Worm (Caenorhabditis elegans) whole organism, early embryonic: ENCODE results near the gene C16D9.3.

Experiments used
- B0310.2 ChIP-seq: sonication (generic microtip); optimal IDR thresholded peaks from 2 replicates; lab custom pipeline; 2016; ENCODE audit warnings: mild to moderate bottlenecking, missing genetic modification characterization, missing compliant biosample characterization
- F13C5.2 ChIP-seq: sonication (generic microtip); optimal IDR thresholded peaks from 2 replicates; lab custom pipeline; 2017; ENCODE audit warnings: mild to moderate bottlenecking, missing genetic modification characterization, inconsistent platforms, missing compliant biosample characterization
- aly-1 ChIP-seq: sonication (generic microtip); optimal IDR thresholded peaks from 2 replicates; lab custom pipeline; 2016; ENCODE audit warnings: missing genetic modification characterization, missing compliant biosample characterization
- ama-1 ChIP-seq: fragments of 150-350 bp; optimal IDR thresholded peaks from 2 replicates; lab custom pipeline; 2014
- ceh-13 ChIP-seq: fragments of 200-800 bp; sonication (Bioruptor generic); optimal IDR thresholded peaks from 2 replicates; lab custom pipeline; 2018; ENCODE audit warnings: mild to moderate bottlenecking, missing genetic modification characterization, missing compliant biosample characterization
- ceh-36 ChIP-seq: sonication (generic microtip); optimal IDR thresholded peaks from 2 replicates; lab custom pipeline; 2016; ENCODE audit warnings: missing genetic modification characterization, inconsistent platforms, missing compliant biosample characterization
- ets-7 ChIP-seq: sonication (generic microtip); optimal IDR thresholded peaks from 2 replicates; lab custom pipeline; 2016; ENCODE audit warnings: missing genotype, missing genetic modification characterization, missing compliant biosample characterization
- flt-1 ChIP-seq: fragments of 200-800 bp; sonication (Bioruptor generic); IDR thresholded peaks from 2 replicates; pipeline ENCODE4 v1.3.6; 2022; ENCODE audit warnings: missing genetic modification characterization, missing compliant biosample characterization
- hmbx-1 ChIP-seq: sonication (generic microtip); optimal IDR thresholded peaks from 2 replicates; lab custom pipeline; 2016; ENCODE audit warnings: mild to moderate bottlenecking, missing genetic modification characterization, missing compliant biosample characterization
- hmg-4 ChIP-seq: fragments of 200-800 bp; sonication (Bioruptor generic); optimal IDR thresholded peaks from 2 replicates; lab custom pipeline; 2018; ENCODE audit warnings: mild to moderate bottlenecking, missing genetic modification characterization, missing compliant biosample characterization
- hnd-1 ChIP-seq: sonication (generic microtip); optimal IDR thresholded peaks from 2 replicates; lab custom pipeline; 2016; ENCODE audit warnings: missing genetic modification characterization, missing compliant biosample characterization
- pes-1 ChIP-seq: fragments of 200-800 bp; sonication (Bioruptor generic); IDR thresholded peaks from 2 replicates; pipeline ENCODE4 v1.3.6; 2022; ENCODE audit warnings: missing genetic modification reagents, missing genetic modification characterization, missing compliant biosample characterization
- scrt-1 ChIP-seq: fragments of 200-800 bp; sonication (Bioruptor generic); IDR thresholded peaks from 2 replicates; pipeline ENCODE4 v1.3.6; 2022; ENCODE audit warnings: missing genetic modification characterization, missing compliant biosample characterization
- sea-1 ChIP-seq: fragments of 200-800 bp; sonication (Bioruptor generic); conservative IDR thresholded peaks from 2 replicates; pipeline ENCODE4 v1.3.6; 2022; ENCODE audit warnings: missing genetic modification characterization, missing compliant biosample characterization
- tbx-11 ChIP-seq: fragments of 200-800 bp; sonication (Bioruptor generic); IDR thresholded peaks from 2 replicates; pipeline ENCODE4 v1.3.6; 2022; ENCODE audit warnings: missing genetic modification characterization, missing compliant biosample characterization
- tbx-37 ChIP-seq: fragments of 200-800 bp; sonication (Bioruptor generic); conservative IDR thresholded peaks from 2 replicates; pipeline ENCODE4 v1.3.6; 2022; ENCODE audit warnings: missing genetic modification reagents, missing genetic modification characterization, missing compliant biosample characterization
- tra-4 ChIP-seq: sonication (generic microtip); optimal IDR thresholded peaks from 2 replicates; lab custom pipeline; 2017; ENCODE audit warnings: missing genetic modification characterization, missing compliant biosample characterization

Gene C16D9.3

DNA sequence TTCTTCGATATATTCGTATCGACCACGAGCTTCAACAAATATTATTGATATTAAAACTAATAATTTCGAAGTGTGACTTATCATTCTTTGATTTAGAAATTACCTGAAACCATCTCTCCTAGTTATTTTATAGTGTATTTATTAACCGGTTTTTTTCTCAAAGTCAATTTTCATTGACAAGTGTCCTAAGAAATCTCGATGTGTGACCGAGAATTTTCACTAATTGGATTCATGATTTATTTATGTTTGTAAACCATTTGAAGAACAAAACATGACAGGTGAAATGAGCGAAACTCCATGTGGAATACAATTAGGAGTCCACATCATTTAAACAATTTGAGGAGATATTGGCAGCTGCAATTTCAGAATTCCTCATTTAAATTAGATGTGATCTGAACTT lies 23.6 kb upstream of the C16D9.3 start, which contains the start of gene C16D9.8:
Gene C16D9.8 (minus strand): TSS at position 101 of the 400 bp plus-strand sequence.
- no peak for TF ChIP-seq tra-4 (tag; lab: Kevin White, UChicago)
- no peak for TF ChIP-seq tbx-37 (GFP tag; lab: Robert Waterston, UW)
- no peak for TF ChIP-seq ceh-13 (GFP tag; lab: Kevin White, UChicago)
- TF ChIP-seq sea-1 (GFP tag; lab: Robert Waterston, UW), result no peak
- no peak for TF ChIP-seq tbx-11
- TF ChIP-seq flt-1 (GFP tag; lab: Robert Waterston, UW), result no peak
- TF ChIP-seq ets-7 (tag; lab: Kevin White, UChicago), result no peak
- TF ChIP-seq scrt-1 (GFP tag; lab: Robert Waterston, UW), result no peak
- no peak for TF ChIP-seq aly-1 (tag; lab: Kevin White, UChicago)
- TF ChIP-seq hmg-4 (GFP tag; lab: Kevin White, UChicago), result no peak
- TF ChIP-seq hmbx-1, result no peak
- TF ChIP-seq pes-1, result no peak
- TF ChIP-seq F13C5.2 (tag; lab: Kevin White, UChicago), result no peak
- no peak for TF ChIP-seq ceh-36 (tag; lab: Kevin White, UChicago)

DNA sequence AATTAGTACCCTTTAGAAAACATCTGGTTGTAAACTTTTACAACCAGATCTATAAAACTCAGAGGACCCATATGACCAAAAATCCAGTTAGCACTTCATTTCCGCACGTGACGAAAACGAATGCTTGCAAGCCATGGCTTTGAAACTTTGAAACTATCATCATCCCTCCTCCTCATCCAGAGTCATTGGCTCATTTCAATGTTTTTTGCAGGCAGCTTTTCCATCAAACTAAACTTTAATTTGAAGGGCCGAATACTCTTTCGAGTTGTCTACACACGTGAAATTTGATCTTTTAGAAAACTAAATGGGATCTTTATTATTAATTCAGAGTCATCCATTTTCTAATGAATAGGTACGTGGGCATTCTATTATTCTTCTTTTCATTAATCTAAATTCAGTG lies 22.4 kb upstream of the C16D9.3 start:
- no peak for TF ChIP-seq pes-1
- TF ChIP-seq ama-1 (lab: Kevin White, UChicago), result no peak
- no peak for TF ChIP-seq hnd-1 (tag; lab: Kevin White, UChicago)
- TF ChIP-seq tbx-37 (GFP tag; lab: Robert Waterston, UW), result no peak
- TF ChIP-seq B0310.2 (tag; lab: Kevin White, UChicago), result no peak
- no peak for TF ChIP-seq F13C5.2 (tag; lab: Kevin White, UChicago)

DNA sequence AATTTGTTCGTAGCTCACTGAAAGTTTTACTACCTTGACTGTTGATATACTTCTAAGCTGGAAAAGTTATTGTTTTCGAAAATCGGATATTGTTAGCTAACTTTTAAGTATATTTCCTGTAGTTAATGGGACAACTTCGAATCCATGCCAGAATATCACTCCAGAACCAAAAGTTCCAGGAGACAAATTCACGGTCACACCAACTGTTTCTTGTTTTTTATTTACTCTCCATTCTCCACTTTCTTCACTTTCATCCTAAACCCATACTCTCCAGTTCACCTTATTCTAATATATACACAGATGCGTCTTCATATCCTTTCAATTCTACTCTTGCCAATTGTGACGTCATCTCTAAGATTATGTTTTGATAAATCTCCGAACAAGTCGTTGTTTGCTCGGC lies 19.2 kb upstream of the C16D9.3 start, which contains the start of gene C16D9.1:
Gene C16D9.1 (plus strand): TSS at position 301 of the 400 bp plus-strand sequence.
- TF ChIP-seq F13C5.2 (tag; lab: Kevin White, UChicago) (no peak), scrt-1 (GFP tag; lab: Robert Waterston, UW) (no peak), ceh-36 (tag; lab: Kevin White, UChicago) (no peak), ama-1 (lab: Kevin White, UChicago) (no peak), tra-4 (tag; lab: Kevin White, UChicago) (no peak), pes-1 (no peak), tbx-37 (GFP tag; lab: Robert Waterston, UW) (no peak), ets-7 (tag; lab: Kevin White, UChicago) (no peak), hmbx-1 (no peak), flt-1 (GFP tag; lab: Robert Waterston, UW) (no peak), B0310.2 (tag; lab: Kevin White, UChicago) (no peak), aly-1 (tag; lab: Kevin White, UChicago) (no peak), tbx-11 (no peak), sea-1 (GFP tag; lab: Robert Waterston, UW) (no peak)

DNA sequence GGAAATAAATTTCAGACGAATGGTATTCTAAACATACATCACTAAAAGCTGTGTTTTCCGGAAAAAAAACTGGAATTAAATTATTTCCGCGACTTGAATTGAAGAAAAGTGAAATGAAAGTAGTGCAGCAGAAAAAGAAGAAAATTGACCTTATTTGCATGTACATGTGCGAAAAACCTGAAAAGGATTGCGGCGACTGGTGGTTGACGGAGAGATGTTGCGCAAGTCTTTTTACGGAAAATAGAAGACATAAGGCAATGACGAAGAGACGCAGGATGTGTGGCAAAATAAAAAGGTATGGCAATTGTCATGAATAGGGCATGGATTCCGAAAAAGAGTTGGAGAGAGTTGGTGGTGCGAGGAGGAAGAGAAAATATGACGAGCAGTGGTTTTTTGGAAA lies 15.1 kb upstream of the C16D9.3 start:
- TF ChIP-seq flt-1 (GFP tag; lab: Robert Waterston, UW) (no peak), B0310.2 (tag; lab: Kevin White, UChicago) (no peak), ama-1 (lab: Kevin White, UChicago) (no peak), tra-4 (tag; lab: Kevin White, UChicago) (no peak), pes-1 (no peak), hmbx-1 (no peak), ceh-36 (tag; lab: Kevin White, UChicago) (no peak), hmg-4 (GFP tag; lab: Kevin White, UChicago) (no peak), ets-7 (tag; lab: Kevin White, UChicago) (no peak), scrt-1 (GFP tag; lab: Robert Waterston, UW) (no peak), tbx-11 (no peak)

DNA sequence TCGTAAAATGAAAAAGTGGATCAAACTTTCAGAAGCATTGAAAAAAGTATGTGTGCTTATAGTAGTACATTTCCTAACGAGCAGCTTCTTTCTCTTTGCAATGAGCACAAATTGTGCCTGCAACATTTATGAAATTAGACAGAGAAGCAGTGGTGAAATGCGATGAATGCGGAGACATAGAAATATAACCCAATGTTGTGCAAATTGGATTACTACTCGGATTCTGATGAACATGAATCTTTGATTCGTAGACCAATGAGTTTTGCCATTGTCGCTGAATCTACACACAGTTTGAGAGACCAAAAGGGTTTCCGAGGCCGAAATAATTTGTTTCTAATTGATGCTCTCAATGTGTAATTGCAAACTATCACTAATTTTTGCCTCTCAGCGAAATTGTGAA lies 14.1 kb upstream of the C16D9.3 start:
- TF ChIP-seq hnd-1 (tag; lab: Kevin White, UChicago) (no peak), ceh-36 (tag; lab: Kevin White, UChicago) (no peak), ets-7 (tag; lab: Kevin White, UChicago) (no peak), F13C5.2 (tag; lab: Kevin White, UChicago) (no peak), aly-1 (tag; lab: Kevin White, UChicago) (no peak), tbx-37 (GFP tag; lab: Robert Waterston, UW) (no peak), tra-4 (tag; lab: Kevin White, UChicago) (no peak), ceh-13 (GFP tag; lab: Kevin White, UChicago) (no peak), pes-1 (no peak), scrt-1 (GFP tag; lab: Robert Waterston, UW) (no peak), ama-1 (lab: Kevin White, UChicago) (no peak), hmg-4 (GFP tag; lab: Kevin White, UChicago) (no peak), tbx-11 (no peak), flt-1 (GFP tag; lab: Robert Waterston, UW) (no peak), B0310.2 (tag; lab: Kevin White, UChicago) (no peak), hmbx-1 (no peak), sea-1 (GFP tag; lab: Robert Waterston, UW) (no peak)

DNA sequence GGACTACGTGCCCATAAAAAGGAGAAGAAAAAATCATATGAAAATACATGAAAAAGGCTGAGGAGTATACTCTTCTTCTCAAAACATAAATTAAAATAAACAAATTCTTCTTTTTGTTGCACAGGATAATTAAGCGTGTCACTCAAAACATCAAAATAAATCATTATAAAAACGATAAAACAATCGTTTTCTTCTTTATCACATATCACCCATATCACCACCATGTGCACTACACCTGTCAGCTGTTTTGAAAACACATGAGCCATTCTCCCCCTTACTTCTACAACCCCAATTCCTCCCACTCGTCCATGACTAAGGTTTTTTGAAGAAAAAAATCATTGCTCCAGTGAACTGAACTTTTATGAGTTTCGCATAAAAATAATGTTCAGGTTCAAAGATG lies 12.7 kb upstream of the C16D9.3 start:
- no peak for TF ChIP-seq B0310.2 (tag; lab: Kevin White, UChicago)

DNA sequence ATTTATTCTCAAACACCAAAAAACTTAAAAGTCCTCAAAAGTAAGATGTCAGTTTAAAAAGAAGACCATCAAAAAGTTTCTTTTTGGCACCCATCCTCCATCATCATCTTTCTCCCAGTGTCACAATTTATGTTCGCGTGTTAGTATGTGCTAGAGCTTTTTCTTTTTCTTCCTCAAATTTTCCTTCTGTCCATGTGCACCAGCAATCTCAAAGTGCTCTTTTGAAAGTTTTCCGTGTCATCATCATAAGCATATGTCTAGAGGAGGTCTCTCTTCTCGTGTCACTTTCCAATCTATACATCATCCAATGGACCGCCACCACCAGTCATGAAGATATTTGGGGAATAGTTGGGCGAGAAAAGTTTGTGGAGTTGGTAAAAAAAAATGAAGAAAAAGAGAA lies 11.2 kb upstream of the C16D9.3 start:
- TF ChIP-seq hmg-4 (GFP tag; lab: Kevin White, UChicago), result no peak
- TF ChIP-seq ama-1 (lab: Kevin White, UChicago), result no peak
- no peak for TF ChIP-seq B0310.2 (tag; lab: Kevin White, UChicago)
- TF ChIP-seq hnd-1 (tag; lab: Kevin White, UChicago), result no peak
- TF ChIP-seq F13C5.2 (tag; lab: Kevin White, UChicago), result no peak
- TF ChIP-seq ets-7 (tag; lab: Kevin White, UChicago), result no peak
- TF ChIP-seq hmbx-1, result no peak
- no peak for TF ChIP-seq aly-1 (tag; lab: Kevin White, UChicago)
